Worm (Caenorhabditis elegans): ENCODE results near the gene rars-2.

- TF ChIP-seq snpc-4 (tag; optimal IDR thresholded peaks at IDR 0.05), result no peak
- no peak for TF ChIP-seq nhr-237 (tag; optimal IDR thresholded peaks at IDR 0.05)
- no peak for TF ChIP-seq mxl-2 (GFP tag; conservative IDR thresholded peaks at IDR 0.05)
Observed at ce11 chrII:6136712-6137111, 11.4 kb downstream of the rars-2 start.
